Worm (Caenorhabditis elegans) whole organism, L1 larva: ENCODE data around the gene D1086.19.

Source experiments
- C34B4.2 ChIP-seq: sonication (generic microtip); optimal IDR thresholded peaks from 2 replicates; lab custom pipeline; 2017; ENCODE audit warnings: mild to moderate bottlenecking, missing genetic modification characterization, missing compliant biosample characterization
- Y116A8C.19 ChIP-seq: sonication (generic microtip); optimal IDR thresholded peaks from 2 replicates; lab custom pipeline; 2016; ENCODE audit warnings: missing compliant biosample characterization, missing genetic modification characterization, borderline replicate concordance
- aha-1 ChIP-seq: fragments of 150-350 bp; optimal IDR thresholded peaks from 2 replicates; lab custom pipeline; 2014; ENCODE audit warnings: missing biosample characterization, missing genetic modification characterization
- ama-1 ChIP-seq: fragments of 150-350 bp; optimal IDR thresholded peaks from 2 replicates; lab custom pipeline; 2014
- blmp-1 ChIP-seq: fragments of 150-350 bp; optimal IDR thresholded peaks from 2 replicates; lab custom pipeline; 2014; ENCODE audit warnings: missing biosample characterization, missing genetic modification characterization
- ceh-88 ChIP-seq: fragments of 200-800 bp; sonication (Bioruptor generic); IDR thresholded peaks from 2 replicates; pipeline ENCODE4 v1.3.6; 2022; ENCODE audit warnings: missing genetic modification characterization, missing compliant biosample characterization
- ceh-90 ChIP-seq: sonication (generic microtip); optimal IDR thresholded peaks from 2 replicates; lab custom pipeline; 2016; ENCODE audit warnings: missing genetic modification characterization, missing compliant biosample characterization
- ces-1 ChIP-seq: fragments of 150-350 bp; optimal IDR thresholded peaks from 2 replicates; lab custom pipeline; 2014; ENCODE audit warnings: missing biosample characterization, missing genetic modification reagents, missing genetic modification characterization
- dpl-1 ChIP-seq, 3 experiments: fragments of 150-350 bp in 2 of 3; sonication (generic microtip) in 1 of 3; optimal IDR thresholded peaks; 2 replicates each; lab custom pipeline; 2014 to 2017; ENCODE audit warnings: missing biosample characterization in 3 of 3, missing genetic modification characterization in 3 of 3, missing genetic modification reagents in 3 of 3
- efl-1 ChIP-seq, 4 experiments: fragments of 150-350 bp; optimal IDR thresholded peaks in 3 of 4; peaks in 1 of 4; 1 replicate in 1 of 4; 2 replicates in 3 of 4; lab custom pipeline; 2014; ENCODE audit warnings: missing biosample characterization in 2 of 4, missing genetic modification characterization in 2 of 4, missing genetic modification reagents in 2 of 4
- egl-27 ChIP-seq, 2 experiments: fragments of 150-350 bp in 1 of 2; sonication (generic microtip); optimal IDR thresholded peaks; 3 replicates each; lab custom pipeline; 2017 to 2018; ENCODE audit warnings: missing biosample characterization in 2 of 2, missing genetic modification characterization in 2 of 2, missing genetic modification reagents in 2 of 2
- elt-2 ChIP-seq: sonication (generic microtip); optimal IDR thresholded peaks from 2 replicates; lab custom pipeline; 2016; ENCODE audit warnings: missing genetic modification characterization, mild to moderate bottlenecking, inconsistent platforms, missing compliant biosample characterization, missing genetic modification reagents
- elt-3 ChIP-seq, 6 experiments: fragments of 150-350 bp in 1 of 6; sonication (generic microtip); optimal IDR thresholded peaks; 2 replicates each; lab custom pipeline; 2017 to 2018; ENCODE audit warnings: missing biosample characterization in 6 of 6, missing genetic modification characterization in 6 of 6, inconsistent platforms in 1 of 6
- ets-5 ChIP-seq: fragments of 200-800 bp; sonication (Bioruptor generic); IDR thresholded peaks from 2 replicates; pipeline ENCODE4 v1.3.6; 2022; ENCODE audit warnings: missing genetic modification characterization, missing compliant biosample characterization
- fkh-10 ChIP-seq: sonication (generic microtip); optimal IDR thresholded peaks from 2 replicates; lab custom pipeline; 2017; ENCODE audit warnings: missing biosample characterization, missing genetic modification reagents, missing genetic modification characterization
- fkh-4 ChIP-seq: sonication (generic microtip); optimal IDR thresholded peaks from 2 replicates; lab custom pipeline; 2016; ENCODE audit warnings: missing compliant biosample characterization, missing genetic modification characterization, borderline replicate concordance
- fkh-8 ChIP-seq: sonication (generic microtip); optimal IDR thresholded peaks from 2 replicates; lab custom pipeline; 2016; ENCODE audit warnings: mild to moderate bottlenecking, missing genetic modification characterization, missing compliant biosample characterization
- fos-1 ChIP-seq: fragments of 150-350 bp; optimal IDR thresholded peaks from 2 replicates; lab custom pipeline; 2014; ENCODE audit warnings: missing biosample characterization, missing genetic modification characterization
- hlh-17 ChIP-seq: fragments of 200-800 bp; sonication (Bioruptor generic); optimal IDR thresholded peaks from 2 replicates; lab custom pipeline; 2018; ENCODE audit warnings: missing genetic modification characterization, mild to moderate bottlenecking, missing compliant biosample characterization, moderate library complexity, borderline replicate concordance
- hlh-4 ChIP-seq: sonication (generic microtip); optimal IDR thresholded peaks from 2 replicates; lab custom pipeline; 2016; ENCODE audit warnings: mild to moderate bottlenecking, missing genetic modification characterization, missing compliant biosample characterization
- hpl-2 ChIP-seq: fragments of 150-350 bp; optimal IDR thresholded peaks from 2 replicates; lab custom pipeline; 2014; ENCODE audit warnings: missing biosample characterization, missing genetic modification reagents, missing genetic modification characterization
- isw-1 ChIP-seq: fragments of 200-800 bp; sonication (Bioruptor generic); IDR thresholded peaks from 2 replicates; pipeline ENCODE4 v1.3.6; 2022; ENCODE audit warnings: missing genetic modification characterization, missing compliant biosample characterization
- lin-14 ChIP-seq: fragments of 200-800 bp; sonication (Bioruptor generic); optimal IDR thresholded peaks from 2 replicates; lab custom pipeline; 2018; ENCODE audit warnings: mild to moderate bottlenecking, missing genetic modification characterization, moderate library complexity, missing compliant biosample characterization
- lin-15B ChIP-seq: fragments of 150-350 bp; sonication (generic microtip); optimal IDR thresholded peaks from 3 replicates; lab custom pipeline; 2014; ENCODE audit warnings: missing biosample characterization, missing genetic modification characterization
- lin-35 ChIP-seq, 2 experiments: fragments of 150-350 bp; optimal IDR thresholded peaks; 2 replicates each; lab custom pipeline; 2014; ENCODE audit warnings: missing biosample characterization in 2 of 2, missing genetic modification characterization in 2 of 2, missing genetic modification reagents in 2 of 2
- lir-3 ChIP-seq: sonication (generic microtip); optimal IDR thresholded peaks from 2 replicates; lab custom pipeline; 2016; ENCODE audit warnings: mild to moderate bottlenecking, missing genetic modification characterization, moderate library complexity, missing compliant biosample characterization; ENCODE audit not compliant: poor library complexity
- lsy-2 ChIP-seq, 2 experiments: fragments of 150-350 bp; optimal IDR thresholded peaks; 2 replicates each; lab custom pipeline; 2014; ENCODE audit warnings: missing biosample characterization in 2 of 2, missing genetic modification characterization in 2 of 2
- mef-2 ChIP-seq: fragments of 150-350 bp; optimal IDR thresholded peaks from 2 replicates; lab custom pipeline; 2014; ENCODE audit warnings: missing biosample characterization, missing genetic modification characterization
- mep-1 ChIP-seq: fragments of 150-350 bp; optimal IDR thresholded peaks from 2 replicates; lab custom pipeline; 2014; ENCODE audit warnings: missing biosample characterization, missing genetic modification characterization
- nhr-11 ChIP-seq: fragments of 150-350 bp; optimal IDR thresholded peaks from 2 replicates; lab custom pipeline; 2014; ENCODE audit warnings: missing biosample characterization, missing genetic modification characterization
- nhr-20 ChIP-seq: sonication (generic microtip); optimal IDR thresholded peaks from 2 replicates; lab custom pipeline; 2016; ENCODE audit warnings: mild to moderate bottlenecking, missing genetic modification characterization, missing compliant biosample characterization
- nhr-76 ChIP-seq: sonication (generic microtip); optimal IDR thresholded peaks from 2 replicates; lab custom pipeline; 2017; ENCODE audit warnings: missing biosample characterization, missing genetic modification characterization
- nhr-85 ChIP-seq: sonication (generic microtip); peaks from one replicate; lab custom pipeline; 2016; ENCODE audit warnings: missing genetic modification characterization, inconsistent platforms, missing compliant biosample characterization
- pax-3 ChIP-seq: fragments of 200-800 bp; sonication (Bioruptor generic); optimal IDR thresholded peaks from 2 replicates; lab custom pipeline; 2018; ENCODE audit warnings: mild to moderate bottlenecking, missing genetic modification characterization, moderate library complexity, missing compliant biosample characterization
- pqm-1 ChIP-seq: sonication (generic microtip); optimal IDR thresholded peaks from 3 replicates; lab custom pipeline; 2017; ENCODE audit warnings: missing biosample characterization, missing genetic modification characterization
- rnt-1 ChIP-seq: sonication (generic microtip); optimal IDR thresholded peaks from 2 replicates; lab custom pipeline; 2016; ENCODE audit warnings: mild to moderate bottlenecking, missing genetic modification characterization, moderate library complexity, missing compliant biosample characterization
- snpc-4 ChIP-seq: fragments of 150-350 bp; optimal IDR thresholded peaks from 2 replicates; lab custom pipeline; 2014; ENCODE audit warnings: missing biosample characterization, missing genetic modification characterization
- snu-23 ChIP-seq: sonication (generic microtip); optimal IDR thresholded peaks from 2 replicates; lab custom pipeline; 2016; ENCODE audit warnings: missing genetic modification characterization, missing compliant biosample characterization
- sox-4 ChIP-seq: sonication (generic microtip); optimal IDR thresholded peaks from 2 replicates; lab custom pipeline; 2016; ENCODE audit warnings: missing genetic modification characterization, missing compliant biosample characterization
- sup-37 ChIP-seq: fragments of 200-800 bp; sonication (Bioruptor generic); optimal IDR thresholded peaks from 2 replicates; lab custom pipeline; 2018; ENCODE audit warnings: mild to moderate bottlenecking, missing genetic modification characterization, missing compliant biosample characterization
- swsn-7 ChIP-seq: sonication (generic microtip); optimal IDR thresholded peaks from 2 replicates; lab custom pipeline; 2016; ENCODE audit warnings: missing genetic modification characterization, missing compliant biosample characterization
- tbx-2 ChIP-seq: sonication (generic microtip); optimal IDR thresholded peaks from 2 replicates; lab custom pipeline; 2016; ENCODE audit warnings: missing genetic modification characterization, missing compliant biosample characterization
- tlp-1 ChIP-seq: fragments of 150-350 bp; optimal IDR thresholded peaks from 2 replicates; lab custom pipeline; 2014; ENCODE audit warnings: missing biosample characterization, missing genetic modification characterization
- unc-30 ChIP-seq: sonication (generic microtip); optimal IDR thresholded peaks from 2 replicates; lab custom pipeline; 2017; ENCODE audit warnings: missing biosample characterization, missing genetic modification characterization
- unc-62 ChIP-seq: fragments of 150-350 bp; optimal IDR thresholded peaks from 2 replicates; lab custom pipeline; 2014; ENCODE audit warnings: missing biosample characterization, missing genetic modification reagents, missing genetic modification characterization
- unc-98 ChIP-seq: fragments of 200-800 bp; sonication (Bioruptor generic); IDR thresholded peaks from 2 replicates; pipeline ENCODE4 v1.3.6; 2022; ENCODE audit warnings: missing genetic modification characterization, missing compliant biosample characterization
- ztf-11 ChIP-seq, 2 experiments: sonication (generic microtip); optimal IDR thresholded peaks; 2 replicates each; lab custom pipeline; 2016 to 2017; ENCODE audit warnings: missing genetic modification characterization in 2 of 2, missing biosample characterization in 1 of 2, missing compliant biosample characterization in 1 of 2
- ztf-4 ChIP-seq: fragments of 150-350 bp; optimal IDR thresholded peaks from 2 replicates; lab custom pipeline; 2014; ENCODE audit warnings: missing biosample characterization, missing genetic modification characterization

Gene D1086.19

DNA sequence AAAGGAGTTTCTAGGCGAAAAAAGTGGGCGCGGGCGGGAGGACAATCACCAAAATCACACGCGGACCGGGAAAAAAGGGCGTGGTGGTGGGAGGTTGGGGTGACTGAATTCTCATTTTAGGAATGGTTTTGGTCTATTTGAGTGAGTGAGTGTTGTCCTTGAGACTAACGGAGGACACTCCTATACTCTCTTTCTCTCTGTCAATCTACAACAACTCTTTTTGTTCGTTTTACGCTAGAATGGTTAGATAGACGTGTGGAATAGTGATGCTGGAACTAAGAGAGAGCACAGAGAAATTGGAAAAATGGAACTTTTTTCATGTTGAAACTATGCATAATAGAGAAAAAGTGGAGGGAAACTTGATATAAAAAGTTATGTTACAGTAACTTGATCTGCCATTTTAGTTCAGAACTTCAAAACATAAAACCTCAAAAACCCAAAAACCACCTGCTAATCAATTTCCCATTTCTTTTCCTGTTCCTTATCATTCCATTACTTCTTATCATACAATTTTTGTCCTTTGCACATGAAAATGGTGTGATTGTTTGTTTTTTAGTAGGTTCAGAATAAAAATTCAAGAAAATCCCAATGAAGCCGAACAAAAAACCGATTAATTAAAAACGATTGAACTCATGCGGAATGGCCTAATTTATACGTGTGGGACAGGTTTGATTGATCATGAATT is 46.7 kb downstream of the D1086.19 start:
- TF ChIP-seq egl-27 (tag; optimal IDR thresholded peaks at IDR 0.05; lab: Kevin White, UChicago) (no peak), elt-2 (tag; lab: Kevin White, UChicago) (peak; percentile 53), isw-1 (GFP tag; lab: Robert Waterston, UW) (no peak), nhr-85 (tag; lab: Kevin White, UChicago) (peak; percentile 75), tlp-1 (tag; lab: Kevin White, UChicago) (peak; percentile 18), snu-23 (GFP tag; lab: Kevin White, UChicago) (no peak), elt-3 (tag; optimal IDR thresholded peaks at IDR 0.05; lab: Kevin White, UChicago) (peak in 3 of 6 experiments; percentile 12 to 48 (median 26)), blmp-1 (tag; lab: Kevin White, UChicago) (peak; percentile 15), unc-62 (no peak), pax-3 (tag; lab: Kevin White, UChicago) (no peak), lin-35 (GFP tag; optimal IDR thresholded peaks at IDR 0.05; lab: Kevin White, UChicago) (peak in 1 of 2 experiments; percentile 5), nhr-11 (tag; lab: Kevin White, UChicago) (no peak), lin-14 (GFP tag; lab: Kevin White, UChicago) (peak; percentile 54), lsy-2 (tag; optimal IDR thresholded peaks at IDR 0.05; lab: Kevin White, UChicago) (peak in 1 of 2 experiments; percentile 30)
- TF ChIP-seq, all 84 proteins: peak for 8

DNA sequence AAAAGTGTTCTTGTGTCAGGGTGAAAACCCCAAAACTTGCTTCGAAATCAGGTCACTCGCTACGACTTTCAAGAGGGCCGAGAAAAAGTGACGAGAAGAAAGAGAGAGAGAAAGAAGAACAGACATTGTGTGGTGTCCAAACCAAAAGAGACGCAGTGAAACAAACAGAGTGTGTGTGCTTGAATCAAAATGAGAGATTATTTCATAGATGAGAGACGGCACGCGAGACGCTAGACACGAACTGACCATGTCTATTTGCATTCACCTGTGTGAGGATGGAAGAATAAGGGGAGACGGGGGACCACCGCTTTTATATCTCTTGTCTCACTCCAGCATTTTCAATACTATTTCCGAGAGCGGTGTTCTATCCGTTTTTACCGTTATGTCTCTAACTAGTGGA is 48.0 kb downstream of the D1086.19 start:
- no peak for TF ChIP-seq ets-5 (GFP tag; lab: Robert Waterston, UW)
- TF ChIP-seq nhr-20 (tag; lab: Kevin White, UChicago) = peak; percentile 82
- TF ChIP-seq dpl-1 (GFP tag; optimal IDR thresholded peaks at IDR 0.05; lab: Kevin White, UChicago) = peak; percentile 4 to 52 (median 42)
- TF ChIP-seq hlh-17 (GFP tag; lab: Kevin White, UChicago) = no peak
- no peak for TF ChIP-seq unc-30 (tag; lab: Kevin White, UChicago)
- TF ChIP-seq C34B4.2 = no peak
- TF ChIP-seq lin-15B (tag; lab: Kevin White, UChicago) = no peak
- TF ChIP-seq hpl-2 (GFP tag; lab: Kevin White, UChicago) = no peak
- TF ChIP-seq sup-37 (GFP tag; lab: Kevin White, UChicago) = no peak
- TF ChIP-seq efl-1 (optimal IDR thresholded peaks at IDR 0.05; lab: Kevin White, UChicago) = peak; percentile 60 to 72
- TF ChIP-seq efl-1 (GFP tag; optimal IDR thresholded peaks at IDR 0.05 in 1 of 2; lab: Kevin White, UChicago) = peak; percentile 16 to 94
- TF ChIP-seq hlh-4 (tag; lab: Kevin White, UChicago) = no peak
- no peak for TF ChIP-seq unc-98 (GFP tag; lab: Robert Waterston, UW)
- peak; percentile 48 for TF ChIP-seq snpc-4 (tag; lab: Kevin White, UChicago)
- peak; percentile 62 for TF ChIP-seq swsn-7 (tag; lab: Kevin White, UChicago)
- TF ChIP-seq lir-3 (tag; lab: Kevin White, UChicago) = peak; percentile 24
- TF ChIP-seq lsy-2 (tag; optimal IDR thresholded peaks at IDR 0.05; lab: Kevin White, UChicago) = peak; percentile 32 to 80
- peak; percentile 94 for TF ChIP-seq nhr-85 (tag; lab: Kevin White, UChicago)
- TF ChIP-seq elt-2 (tag; lab: Kevin White, UChicago) = peak; percentile 25
- TF ChIP-seq lin-35 (GFP tag; optimal IDR thresholded peaks at IDR 0.05; lab: Kevin White, UChicago) = peak; percentile 42 to 75
- TF ChIP-seq pax-3 (tag; lab: Kevin White, UChicago) = peak; percentile 65
- no peak for TF ChIP-seq ceh-88 (GFP tag; lab: Robert Waterston, UW)
- TF ChIP-seq ces-1 (GFP tag; lab: Kevin White, UChicago) = no peak
- peak; percentile 80 for TF ChIP-seq fos-1 (tag; lab: Kevin White, UChicago)
- no peak for TF ChIP-seq fkh-4 (tag; lab: Kevin White, UChicago)
- TF ChIP-seq ceh-90 (tag; lab: Kevin White, UChicago) = no peak
- TF ChIP-seq rnt-1 (tag; lab: Kevin White, UChicago) = peak; percentile 30
- TF ChIP-seq fkh-8 (tag; lab: Kevin White, UChicago) = peak; percentile 40
- TF ChIP-seq aha-1 (tag; lab: Kevin White, UChicago) = no peak
- TF ChIP-seq nhr-11 (tag; lab: Kevin White, UChicago) = no peak
- peak in 1 of 2 experiments; percentile 2 for TF ChIP-seq ztf-11 (tag; optimal IDR thresholded peaks at IDR 0.05; lab: Kevin White, UChicago)
- no peak for TF ChIP-seq nhr-76 (tag; lab: Kevin White, UChicago)
- TF ChIP-seq ztf-4 (tag; lab: Kevin White, UChicago) = peak; percentile 77
- no peak for TF ChIP-seq tlp-1 (tag; lab: Kevin White, UChicago)
- peak; percentile 24 for TF ChIP-seq ama-1 (lab: Kevin White, UChicago)
- TF ChIP-seq fkh-10 (GFP tag; lab: Kevin White, UChicago) = no peak
- peak; percentile 24 for TF ChIP-seq mef-2 (tag; lab: Kevin White, UChicago)
- TF ChIP-seq sox-4 (tag; lab: Kevin White, UChicago) = no peak
- TF ChIP-seq Y116A8C.19 (tag; lab: Kevin White, UChicago) = no peak
- peak; percentile 61 for TF ChIP-seq mep-1 (tag; lab: Kevin White, UChicago)
- peak; percentile 78 for TF ChIP-seq tbx-2
- peak; percentile 98 for TF ChIP-seq lin-14 (GFP tag; lab: Kevin White, UChicago)
- peak; percentile 85 for TF ChIP-seq blmp-1 (tag; lab: Kevin White, UChicago)
- TF ChIP-seq pqm-1 (tag; lab: Kevin White, UChicago) = no peak
